Fruit fly (Drosophila melanogaster): ENCODE results near the gene CG10336.

DNA sequence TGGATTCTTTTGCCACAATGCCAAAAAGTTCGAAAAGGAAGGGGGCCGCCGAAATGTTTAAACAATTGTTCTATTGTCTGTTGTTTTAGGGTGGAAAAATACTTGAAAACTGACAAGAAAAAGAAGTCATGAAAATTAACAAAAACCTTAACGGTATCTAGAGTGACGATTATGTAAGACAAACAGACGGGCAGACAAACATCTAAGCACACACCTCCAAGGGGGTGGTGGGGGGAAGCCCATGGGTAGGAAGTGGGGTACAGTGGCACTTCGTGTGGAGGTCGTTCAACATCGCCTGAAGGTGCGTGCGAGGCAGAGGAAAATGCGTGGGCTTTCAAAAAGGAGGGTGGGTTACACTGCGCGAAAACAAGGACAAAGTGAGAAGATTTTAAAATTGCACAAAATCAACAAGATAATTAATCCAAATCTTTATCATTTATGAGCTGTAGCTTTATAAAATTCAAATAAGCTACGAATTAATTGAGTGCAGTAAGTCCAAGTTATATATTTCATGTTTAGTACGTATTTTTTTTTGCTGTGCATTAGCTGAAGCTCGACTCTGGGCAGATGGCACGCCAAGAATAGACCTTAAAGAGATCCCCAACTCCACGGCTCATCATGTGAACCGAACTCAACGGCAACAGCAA, 28.2 kb downstream of the CG10336 start:
- no peak for TF ChIP-seq eyg (GFP tag; optimal IDR thresholded peaks at IDR 0.05)
- no peak for TF ChIP-seq CG4617 (GFP tag; optimal IDR thresholded peaks at IDR 0.05; ENCODE audit: borderline replicate concordance)
- TF ChIP-seq D19A (tag; optimal IDR thresholded peaks at IDR 0.05) = no peak
- TF ChIP-seq al (GFP tag; IDR thresholded peaks at IDR 0.05) = no peak
